Fruit fly (Drosophila melanogaster) whole organism, embryonic: Measurements from ENCODE around the gene CG13721.
A peak's percentile ranks its signal among the peaks of the same experiment; 100 is the strongest.

Source experiments
- Aef1 ChIP-seq: fragments of 200-800 bp; sonication (Bioruptor generic); IDR thresholded peaks from 3 replicates; pipeline ENCODE4 v1.3.6; 2022; ENCODE audit warnings: missing biosample characterization, missing genetic modification characterization
- Antp ChIP-seq: fragments of 200-800 bp; sonication (Bioruptor generic); optimal IDR thresholded peaks from 3 replicates; lab custom pipeline; 2016; ENCODE audit warnings: missing biosample characterization, missing genetic modification characterization
- Atf6 ChIP-seq: fragments of 200-800 bp; sonication (Bioruptor generic); IDR thresholded peaks from 2 replicates; pipeline ENCODE4 v1.3.6; 2022; ENCODE audit warnings: missing biosample characterization, missing genetic modification characterization
- CG1024 ChIP-seq: fragments of 200-800 bp; sonication (Bioruptor generic); IDR thresholded peaks from 2 replicates; pipeline ENCODE4 v1.3.6; 2022; ENCODE audit warnings: missing biosample characterization, missing genetic modification characterization
- CG10274 ChIP-seq: fragments of 200-800 bp; sonication (Bioruptor generic); optimal IDR thresholded peaks from 3 replicates; lab custom pipeline; 2017; ENCODE audit warnings: missing biosample characterization, mild to moderate bottlenecking, missing genetic modification characterization
- CG10462 ChIP-seq: fragments of 200-800 bp; sonication (Bioruptor generic); optimal IDR thresholded peaks from 2 replicates; lab custom pipeline; 2016; ENCODE audit warnings: missing biosample characterization, missing genetic modification characterization
- CG11696 ChIP-seq: fragments of 200-800 bp; sonication (Bioruptor generic); IDR thresholded peaks from 2 replicates; pipeline ENCODE4 v1.3.6; 2022; ENCODE audit warnings: missing biosample characterization, missing genetic modification characterization
- CG11723 ChIP-seq: fragments of 200-800 bp; sonication (Bioruptor generic); optimal IDR thresholded peaks from 2 replicates; lab custom pipeline; 2017; ENCODE audit warnings: missing biosample characterization, mild to moderate bottlenecking, missing genetic modification characterization
- CG12104 ChIP-seq: fragments of 200-800 bp; sonication (Bioruptor generic); optimal IDR thresholded peaks from 3 replicates; lab custom pipeline; 2016; ENCODE audit warnings: missing biosample characterization, missing genetic modification characterization
- CG12219 ChIP-seq: fragments of 200-800 bp; sonication (Bioruptor generic); optimal IDR thresholded peaks from 3 replicates; lab custom pipeline; 2018; ENCODE audit warnings: missing biosample characterization, mild to moderate bottlenecking, missing genetic modification characterization
- CG13123 ChIP-seq: fragments of 200-800 bp; sonication (Bioruptor generic); optimal IDR thresholded peaks from 2 replicates; lab custom pipeline; 2016; ENCODE audit warnings: missing biosample characterization, missing genetic modification characterization
- CG14441 ChIP-seq: fragments of 200-800 bp; sonication (Bioruptor generic); IDR thresholded peaks from 2 replicates; pipeline ENCODE4 v1.3.6; 2022; ENCODE audit warnings: missing biosample characterization, missing genetic modification characterization
- CG14667 ChIP-seq: fragments of 200-800 bp; sonication (Bioruptor generic); IDR thresholded peaks from 2 replicates; pipeline ENCODE4 v1.3.6; 2022; ENCODE audit warnings: missing biosample characterization, missing genetic modification characterization
- CG15514 ChIP-seq: fragments of 200-800 bp; sonication (Bioruptor generic); optimal IDR thresholded peaks from 3 replicates; lab custom pipeline; 2017; ENCODE audit warnings: missing biosample characterization, missing genetic modification characterization, mild to moderate bottlenecking, moderate library complexity, missing genetic modification reagents
- CG16779 ChIP-seq: fragments of 200-800 bp; sonication (Bioruptor generic); IDR thresholded peaks from 2 replicates; pipeline ENCODE4 v1.3.6; 2022; ENCODE audit warnings: missing biosample characterization, missing genetic modification characterization
- CG17568 ChIP-seq: fragments of 200-800 bp; sonication (Bioruptor generic); optimal IDR thresholded peaks from 2 replicates; lab custom pipeline; 2018; ENCODE audit warnings: missing biosample characterization, mild to moderate bottlenecking, missing genetic modification characterization, moderate library complexity
- CG31224 ChIP-seq: fragments of 200-800 bp; sonication (Bioruptor generic); IDR thresholded peaks from 2 replicates; pipeline ENCODE4 v1.3.6; 2022; ENCODE audit warnings: missing biosample characterization, missing genetic modification characterization
- CG42726 ChIP-seq: fragments of 200-800 bp; sonication (Bioruptor generic); IDR thresholded peaks from 2 replicates; pipeline ENCODE4 v1.3.6; 2022; ENCODE audit warnings: missing biosample characterization, missing genetic modification characterization; ENCODE audit not compliant: partially characterized antibody
- CG7372 ChIP-seq: fragments of 200-800 bp; sonication (Bioruptor generic); IDR thresholded peaks from 2 replicates; pipeline ENCODE4 v1.3.6; 2022; ENCODE audit warnings: missing biosample characterization, missing genetic modification characterization
- CG7745 ChIP-seq: fragments of 200-800 bp; sonication (Bioruptor generic); optimal IDR thresholded peaks from 2 replicates; lab custom pipeline; 2018; ENCODE audit warnings: missing biosample characterization, mild to moderate bottlenecking, missing genetic modification characterization, moderate library complexity
- CG8089 ChIP-seq: fragments of 200-800 bp; sonication (Bioruptor generic); optimal IDR thresholded peaks from 3 replicates; lab custom pipeline; 2016; ENCODE audit warnings: missing biosample characterization, missing genetic modification characterization
- CG8944 ChIP-seq: fragments of 200-800 bp; sonication (Bioruptor generic); optimal IDR thresholded peaks from 3 replicates; lab custom pipeline; 2016; ENCODE audit warnings: missing biosample characterization, missing genetic modification characterization
- CoRest ChIP-seq: fragments of 200-800 bp; sonication (Bioruptor generic); optimal IDR thresholded peaks from 3 replicates; lab custom pipeline; 2018; ENCODE audit warnings: missing biosample characterization, mild to moderate bottlenecking, missing genetic modification characterization, moderate library complexity
- D19A ChIP-seq: fragments of 200-800 bp; optimal IDR thresholded peaks from 3 replicates; lab custom pipeline; 2019; ENCODE audit warnings: missing biosample characterization, mild to moderate bottlenecking, missing genetic modification characterization, moderate library complexity
- ERR ChIP-seq: fragments of 200-800 bp; sonication (Bioruptor generic); optimal IDR thresholded peaks from 2 replicates; lab custom pipeline; 2016; ENCODE audit warnings: missing biosample characterization, missing genetic modification characterization
- Fer1 ChIP-seq: fragments of 200-800 bp; sonication (Bioruptor generic); optimal IDR thresholded peaks from 2 replicates; lab custom pipeline; 2017; ENCODE audit warnings: missing biosample characterization, mild to moderate bottlenecking, missing genetic modification characterization
- H15 ChIP-seq: fragments of 200-800 bp; sonication (Bioruptor generic); IDR thresholded peaks from 3 replicates; pipeline ENCODE4 v1.3.6; 2022; ENCODE audit warnings: missing biosample characterization, missing genetic modification characterization
- HLHmδ ChIP-seq: fragments of 200-800 bp; sonication (Bioruptor generic); optimal IDR thresholded peaks from 2 replicates; lab custom pipeline; 2018; ENCODE audit warnings: missing biosample characterization, mild to moderate bottlenecking, missing genetic modification characterization, moderate library complexity
- Hey ChIP-seq: fragments of 200-800 bp; sonication (Bioruptor generic); optimal IDR thresholded peaks from 3 replicates; lab custom pipeline; 2018; ENCODE audit warnings: missing biosample characterization, mild to moderate bottlenecking, missing genetic modification characterization
- HmgD ChIP-seq: fragments of 200-800 bp; sonication (Bioruptor generic); optimal IDR thresholded peaks from 3 replicates; lab custom pipeline; 2016; ENCODE audit warnings: missing biosample characterization, missing genetic modification characterization
- MTF-1 ChIP-seq: fragments of 200-800 bp; sonication (Bioruptor generic); optimal IDR thresholded peaks from 2 replicates; lab custom pipeline; 2018; ENCODE audit warnings: missing biosample characterization, mild to moderate bottlenecking, missing genetic modification characterization, borderline replicate concordance
- Max ChIP-seq: fragments of 200-800 bp; sonication (Bioruptor generic); optimal IDR thresholded peaks from 2 replicates; lab custom pipeline; 2016; ENCODE audit warnings: missing biosample characterization, mild to moderate bottlenecking, missing genetic modification characterization
- Meics ChIP-seq: fragments of 200-800 bp; sonication (Bioruptor generic); optimal IDR thresholded peaks from 2 replicates; lab custom pipeline; 2017; ENCODE audit warnings: missing biosample characterization, mild to moderate bottlenecking, missing genetic modification characterization
- Mrtf ChIP-seq: fragments of 200-800 bp; sonication (Bioruptor generic); IDR thresholded peaks from 3 replicates; pipeline ENCODE4 v1.3.6; 2022; ENCODE audit warnings: missing biosample characterization, missing genetic modification characterization
- Oli ChIP-seq: fragments of 200-800 bp; sonication (Bioruptor generic); optimal IDR thresholded peaks from 2 replicates; lab custom pipeline; 2018; ENCODE audit warnings: missing biosample characterization, mild to moderate bottlenecking, missing genetic modification characterization, moderate library complexity
- Rfx ChIP-seq: fragments of 200-800 bp; sonication (Bioruptor generic); IDR thresholded peaks from 2 replicates; pipeline ENCODE4 v1.3.6; 2022; ENCODE audit warnings: missing biosample characterization, missing genetic modification characterization
- bowl ChIP-seq: fragments of 200-800 bp; sonication (Bioruptor generic); IDR thresholded peaks from 2 replicates; pipeline ENCODE4 v1.3.6; 2022; ENCODE audit warnings: missing biosample characterization, missing genetic modification characterization
- croc ChIP-seq: fragments of 200-800 bp; sonication (Bioruptor generic); conservative IDR thresholded peaks from 3 replicates; pipeline ENCODE4 v1.3.6; 2022; ENCODE audit warnings: missing biosample characterization, missing genetic modification characterization
- dimm ChIP-seq: fragments of 200-800 bp; sonication (Bioruptor generic); IDR thresholded peaks from 2 replicates; pipeline ENCODE4 v1.3.6; 2022; ENCODE audit warnings: missing biosample characterization, missing genetic modification characterization
- dmrt99B ChIP-seq: fragments of 200-800 bp; sonication (Bioruptor generic); optimal IDR thresholded peaks from 2 replicates; lab custom pipeline; 2018; ENCODE audit warnings: missing biosample characterization, mild to moderate bottlenecking, missing genetic modification characterization, moderate library complexity
- dysf ChIP-seq: fragments of 200-800 bp; sonication (Bioruptor generic); IDR thresholded peaks from 3 replicates; pipeline ENCODE4 v1.3.6; 2022; ENCODE audit warnings: missing biosample characterization, missing genetic modification characterization
- ems ChIP-seq: fragments of 200-800 bp; sonication (Bioruptor generic); optimal IDR thresholded peaks from 3 replicates; lab custom pipeline; 2016; ENCODE audit warnings: missing biosample characterization, missing genetic modification characterization
- eve ChIP-seq, 2 experiments: fragments of >200 bp; optimal IDR thresholded peaks; 2 replicates each; lab custom pipeline; 2017; ENCODE audit warnings: missing biosample characterization in 2 of 2, missing genetic modification characterization in 2 of 2
- fd102C ChIP-seq: fragments of 200-800 bp; sonication (Bioruptor generic); optimal IDR thresholded peaks from 2 replicates; lab custom pipeline; 2018; ENCODE audit warnings: missing biosample characterization, mild to moderate bottlenecking, missing genetic modification characterization, moderate library complexity
- her ChIP-seq: fragments of 200-800 bp; sonication (Bioruptor generic); optimal IDR thresholded peaks from 2 replicates; lab custom pipeline; 2016; ENCODE audit warnings: missing biosample characterization, missing genetic modification characterization
- lov ChIP-seq, 2 experiments: fragments of 200-800 bp in 1 of 2; fragments of >200 bp in 1 of 2; sonication (Bioruptor generic) in 1 of 2; IDR thresholded peaks in 1 of 2; optimal IDR thresholded peaks in 1 of 2; 2 replicates in 1 of 2; 3 replicates in 1 of 2; pipeline versions ENCODE4 v1.3.6 to Lab custom; 2017 to 2022; ENCODE audit warnings: missing biosample characterization in 1 of 2, missing genetic modification characterization in 1 of 2
- pan ChIP-seq, 4 experiments: fragments of >200 bp in 3 of 4; fragments of 200-800 bp in 1 of 4; sonication (Bioruptor generic) in 1 of 4; optimal IDR thresholded peaks in 3 of 4; IDR thresholded peaks in 1 of 4; 2 replicates each; pipeline versions ENCODE4 v1.3.6 to Lab custom; 2017 to 2022; ENCODE audit warnings: missing biosample characterization in 2 of 4, missing genetic modification characterization in 2 of 4, mixed read lengths in 1 of 4
- so ChIP-seq: fragments of 200-800 bp; sonication (Bioruptor generic); IDR thresholded peaks from 3 replicates; pipeline ENCODE4 v1.3.6; 2022; ENCODE audit warnings: missing biosample characterization, missing genetic modification characterization
- tup ChIP-seq: fragments of 200-800 bp; sonication (Bioruptor generic); optimal IDR thresholded peaks from 2 replicates; lab custom pipeline; 2016; ENCODE audit warnings: missing biosample characterization, mild to moderate bottlenecking, missing genetic modification characterization, moderate library complexity
- vvl ChIP-seq: fragments of 200-800 bp; sonication (Bioruptor generic); IDR thresholded peaks from 2 replicates; pipeline ENCODE4 v1.3.6; 2022; ENCODE audit warnings: missing biosample characterization, missing genetic modification characterization

Gene CG13721

dm6 chr3L:4521809-4522208 lies 24.2 kb upstream of the CG13721 start (continued):
- TF ChIP-seq D19A (tag; lab: Kevin White, UChicago) (no peak), so (GFP tag; lab: Robert Waterston, UW) (peak; percentile 22; the same call in 1 of the 3 replicates), dimm (GFP tag; lab: Robert Waterston, UW) (no peak), Atf6 (peak; percentile 77), pan (optimal IDR thresholded peaks at IDR 0.05; lab: Kevin White, UChicago) (no peak), pan (GFP tag; optimal IDR thresholded peaks at IDR 0.05 in 1 of 2, IDR thresholded peaks at IDR 0.05 in 1 of 2) (peak in 1 of 2 experiments; percentile 25), CG10274 (GFP tag; lab: Kevin White, UChicago) (no peak), CG17568 (GFP tag; lab: Kevin White, UChicago) (peak; percentile 63), CoRest (tag; lab: Kevin White, UChicago) (peak; percentile 5), croc (no peak), CG12104 (peak; percentile 5), CG14667 (peak; percentile 15; the same call in 1 of the 2 replicates), CG7372 (GFP tag; lab: Robert Waterston, UW) (0 out of 2 replicates have a peak, but pooled peaks have one; percentile 8), Oli (no peak), vvl (no peak), ERR (GFP tag; lab: Kevin White, UChicago) (no peak), fd102C (GFP tag; lab: Kevin White, UChicago) (no peak), Max (GFP tag; lab: Kevin White, UChicago) (peak; percentile 23), MTF-1 (GFP tag; lab: Kevin White, UChicago) (peak; percentile 55), CG12219 (GFP tag; lab: Kevin White, UChicago) (peak; percentile 36), Antp (peak; percentile 0), dmrt99B (tag; lab: Kevin White, UChicago) (peak; percentile 17), eve (GFP tag; optimal IDR thresholded peaks at IDR 0.05; lab: Kevin White, UChicago) (peak in 1 of 2 experiments; percentile 43), Mrtf (GFP tag; lab: Robert Waterston, UW) (no peak), CG10462 (GFP tag; lab: Kevin White, UChicago) (no peak), CG11723 (GFP tag; lab: Kevin White, UChicago) (no peak), CG16779 (GFP tag; lab: Robert Waterston, UW) (no peak), Fer1 (peak; percentile 61), Rfx (GFP tag; lab: Robert Waterston, UW) (peak; percentile 74), dysf (GFP tag; lab: Robert Waterston, UW) (peak; percentile 63; the same call in 1 of the 3 replicates), CG11696 (peak; percentile 54), bowl (GFP tag; lab: Robert Waterston, UW) (peak; percentile 29; the same call in 1 of the 2 replicates), CG31224 (GFP tag; lab: Robert Waterston, UW) (no peak), Hey (no peak), CG8944 (no peak), CG7745 (tag; lab: Kevin White, UChicago) (no peak), Aef1 (GFP tag; lab: Robert Waterston, UW) (no peak), HLHmδ (GFP tag; lab: Kevin White, UChicago) (no peak), HmgD (GFP tag; lab: Kevin White, UChicago) (no peak), her (GFP tag; lab: Kevin White, UChicago) (no peak), tup (peak; percentile 26), ems (GFP tag; lab: Kevin White, UChicago) (no peak), CG13123 (no peak), CG8089 (GFP tag; lab: Kevin White, UChicago) (peak; percentile 5), lov (optimal IDR thresholded peaks at IDR 0.05; lab: Kevin White, UChicago) (no peak), lov (GFP tag; IDR thresholded peaks at IDR 0.05; lab: Robert Waterston, UW) (no peak), CG1024 (GFP tag; lab: Robert Waterston, UW) (no peak), H15 (GFP tag; lab: Robert Waterston, UW) (no peak), CG15514 (GFP tag; lab: Kevin White, UChicago) (peak; percentile 60), Meics (peak; percentile 71), CG42726 (GFP tag; lab: Robert Waterston, UW) (no peak), CG14441 (peak; percentile 34; the same call in 1 of the 2 replicates)
